Worm (Caenorhabditis elegans) whole organism, L3 larva: Measurements from ENCODE around the gene C14E2.6.

Experiments
- R02D3.7 ChIP-seq: fragments of 150-350 bp; optimal IDR thresholded peaks from 2 replicates; lab custom pipeline; 2014; ENCODE audit warnings: missing biosample characterization, missing genetic modification characterization
- aly-2 ChIP-seq: fragments of 150-350 bp; optimal IDR thresholded peaks from 2 replicates; lab custom pipeline; 2014; ENCODE audit warnings: missing biosample characterization, missing genetic modification characterization
- daf-12 ChIP-seq: fragments of 150-350 bp; optimal IDR thresholded peaks from 2 replicates; lab custom pipeline; 2014; ENCODE audit warnings: missing biosample characterization, missing genetic modification reagents, missing genetic modification characterization
- pha-4 ChIP-seq: fragments of 150-350 bp; optimal IDR thresholded peaks from 2 replicates; lab custom pipeline; 2014; ENCODE audit warnings: missing biosample characterization, missing genetic modification reagents, missing genetic modification characterization

ce11 chrX:1858616-1859015 lies 28.8 kb upstream of the C14E2.6 start:
- TF ChIP-seq R02D3.7 (tag; lab: Kevin White, UChicago) (no peak), daf-12 (tag; lab: Kevin White, UChicago) (no peak), pha-4 (peak; percentile 37), aly-2 (tag; lab: Kevin White, UChicago) (no peak)
